Worm (Caenorhabditis elegans) whole organism, L3 larva: ENCODE data around the gene F01F1.2.

ENCODE experiments used
- ama-1 ChIP-seq: fragments of 150-350 bp; optimal IDR thresholded peaks from 2 replicates; lab custom pipeline; 2018
- ceh-16 ChIP-seq: sonication (generic microtip); optimal IDR thresholded peaks from 2 replicates; lab custom pipeline; 2017; ENCODE audit warnings: missing biosample characterization, missing genetic modification characterization
- ceh-82 ChIP-seq: fragments of 150-350 bp; optimal IDR thresholded peaks from 2 replicates; lab custom pipeline; 2014; ENCODE audit warnings: missing biosample characterization, missing genetic modification characterization

DNA sequence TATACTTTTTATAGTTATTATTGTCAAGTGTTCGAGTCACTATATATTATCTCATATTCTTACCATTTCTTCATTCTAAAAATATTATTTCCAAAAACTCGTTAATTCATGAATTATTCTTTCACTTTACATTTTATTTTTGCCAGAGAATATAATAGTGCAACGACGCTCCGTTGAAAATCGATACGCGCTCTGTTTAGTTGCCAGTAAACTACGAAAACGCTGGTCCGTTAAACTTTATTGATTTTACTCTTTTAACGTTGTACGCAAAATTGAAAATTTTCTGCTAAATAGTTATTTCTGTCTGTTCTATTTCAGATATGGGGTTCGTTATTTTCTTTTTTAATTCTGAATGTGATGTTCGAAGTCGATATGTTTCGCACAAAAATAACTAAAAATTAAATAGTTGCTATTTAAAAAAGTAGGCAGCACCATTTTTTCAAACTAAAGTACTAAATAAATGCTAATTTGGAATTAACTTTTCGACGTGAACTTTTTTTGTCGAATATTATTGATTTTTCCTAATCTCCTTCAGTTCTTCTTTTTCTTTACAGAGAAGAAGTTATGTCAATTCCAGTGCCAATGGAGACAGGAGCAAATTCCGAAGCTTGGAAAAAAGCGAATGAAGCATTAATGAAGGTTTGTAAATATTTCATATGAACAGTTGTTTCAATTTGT, 1.1 kb downstream of the F01F1.2 start, which contains the start of gene hpo-10:
- TF ChIP-seq ceh-16: no peak
- TF ChIP-seq ama-1 (lab: Kevin White, UChicago): peak; percentile 63
- no peak for TF ChIP-seq ceh-82 (tag; lab: Kevin White, UChicago)
